Worm (Caenorhabditis elegans): ENCODE measurements around the gene spp-26.

- TF ChIP-seq B0310.2 (tag; optimal IDR thresholded peaks at IDR 0.05) (no peak), ama-1 (optimal IDR thresholded peaks at IDR 0.05) (no peak), sea-1 (GFP tag; conservative IDR thresholded peaks at IDR 0.05) (no peak), ceh-13 (GFP tag; optimal IDR thresholded peaks at IDR 0.05) (no peak), pes-1 (GFP tag; IDR thresholded peaks at IDR 0.05) (no peak), hmg-4 (GFP tag; optimal IDR thresholded peaks at IDR 0.05) (no peak), hmbx-1 (tag; optimal IDR thresholded peaks at IDR 0.05) (no peak)
Measured at ce11 chrV:6518225-6518396, 40.9 kb downstream of the spp-26 start, which contains the start of gene F46E10.3.

All from whole organism, early embryonic.